Worm (Caenorhabditis elegans): ENCODE measurements around the gene fbxb-88.

- TF ChIP-seq fkh-10 (GFP tag; optimal IDR thresholded peaks at IDR 0.05) (no peak), nhr-102 (tag; optimal IDR thresholded peaks at IDR 0.05) (no peak), ceh-62 (tag; optimal IDR thresholded peaks at IDR 0.05) (no peak), nhr-10 (tag; optimal IDR thresholded peaks at IDR 0.05) (no peak), nhr-6 (tag; optimal IDR thresholded peaks at IDR 0.05) (no peak)
Measured at ce11 chrII:4827734-4828609, at the start of gene fbxb-88, which contains the start of gene tbck-1.
